Fruit fly (Drosophila melanogaster): ENCODE data around the gene GatC.

The GatC gene

dm6 chr2L:13838647-13839390 is 5.9 kb upstream of the GatC start (continued):
- TF ChIP-seq CG8089 (GFP tag; optimal IDR thresholded peaks at IDR 0.05) (peak; percentile 9), klu (GFP tag; IDR thresholded peaks at IDR 0.05) (no peak), gcm2 (GFP tag; optimal IDR thresholded peaks at IDR 0.05) (no peak), GATAe (GFP tag; conservative IDR thresholded peaks at IDR 0.05) (no peak; the same call in 1 of the 2 replicates), CkIIα-i1 (GFP tag; IDR thresholded peaks at IDR 0.05) (no peak), run (tag; optimal IDR thresholded peaks at IDR 0.05) (no peak), CG11560 (tag; IDR thresholded peaks at IDR 0.05) (no peak), CG12942 (GFP tag; optimal IDR thresholded peaks at IDR 0.05) (peak; percentile 33), insv (GFP tag; optimal IDR thresholded peaks at IDR 0.05) (no peak), Bteb2 (GFP tag; optimal IDR thresholded peaks at IDR 0.05) (no peak), Sox102F (GFP tag; optimal IDR thresholded peaks at IDR 0.05) (no peak), CG13624 (GFP tag; optimal IDR thresholded peaks at IDR 0.05) (no peak), Elba2 (GFP tag; optimal IDR thresholded peaks at IDR 0.05) (no peak), CG11456 (GFP tag; IDR thresholded peaks at IDR 0.05) (no peak), CG7786 (GFP tag; optimal IDR thresholded peaks at IDR 0.05) (no peak), CG9609 (GFP tag; optimal IDR thresholded peaks at IDR 0.05) (no peak), CG14710 (tag; optimal IDR thresholded peaks at IDR 0.05) (no peak), ewg (GFP tag; optimal IDR thresholded peaks at IDR 0.05) (no peak), lilli (GFP tag; optimal IDR thresholded peaks at IDR 0.05) (no peak), so (GFP tag; IDR thresholded peaks at IDR 0.05) (no peak), gsb-n (tag; optimal IDR thresholded peaks at IDR 0.05) (peak; percentile 33), ken (GFP tag; IDR thresholded peaks at IDR 0.05) (0 out of 3 replicates have a peak, but pooled peaks have one; percentile 6), CG34422 (GFP tag; IDR thresholded peaks at IDR 0.05) (no peak; the same call in 2 of the 3 replicates), gsb (GFP tag; IDR thresholded peaks at IDR 0.05) (no peak), tx (GFP tag; optimal IDR thresholded peaks at IDR 0.05) (no peak), CG4404 (GFP tag; IDR thresholded peaks at IDR 0.05) (no peak), Chrac-16 (GFP tag; optimal IDR thresholded peaks at IDR 0.05) (no peak), br (optimal IDR thresholded peaks at IDR 0.05) (no peak), org-1 (GFP tag; optimal IDR thresholded peaks at IDR 0.05) (no peak), CG18599 (GFP tag; optimal IDR thresholded peaks at IDR 0.05) (no peak), crc (GFP tag; optimal IDR thresholded peaks at IDR 0.05) (no peak), ATbp (GFP tag; optimal IDR thresholded peaks at IDR 0.05) (peak; percentile 67), CG5180 (GFP tag; optimal IDR thresholded peaks at IDR 0.05) (no peak), Spps (tag; optimal IDR thresholded peaks at IDR 0.05) (no peak), HLH3B (GFP tag; IDR thresholded peaks at IDR 0.05) (peak; percentile 12; the same call in 1 of the 2 replicates), CG9727 (GFP tag; optimal IDR thresholded peaks at IDR 0.05) (peak; percentile 33), Nf-YB (GFP tag; optimal IDR thresholded peaks at IDR 0.05) (no peak), CrebB (tag; optimal IDR thresholded peaks at IDR 0.05) (no peak), zfh2 (GFP tag; optimal IDR thresholded peaks at IDR 0.05) (no peak), CG2199 (GFP tag; IDR thresholded peaks at IDR 0.05) (0 out of 3 replicates have a peak, but pooled peaks have one; percentile 18), cad (GFP tag; optimal IDR thresholded peaks at IDR 0.05) (no peak), CG10543 (GFP tag; optimal IDR thresholded peaks at IDR 0.05) (peak; percentile 0), CG1024 (GFP tag; IDR thresholded peaks at IDR 0.05) (no peak), CG15601 (tag; optimal IDR thresholded peaks at IDR 0.05) (peak; percentile 9), CG31365 (tag; optimal IDR thresholded peaks at IDR 0.05) (no peak), Sry-δ (GFP tag; optimal IDR thresholded peaks at IDR 0.05) (no peak), CG12236 (GFP tag; optimal IDR thresholded peaks at IDR 0.05) (no peak), esg (GFP tag; conservative IDR thresholded peaks at IDR 0.05) (no peak), CG14441 (GFP tag; IDR thresholded peaks at IDR 0.05) (peak; percentile 19; the same call in 1 of the 2 replicates), CG32532 (GFP tag; IDR thresholded peaks at IDR 0.05) (peak; percentile 29; the same call in 1 of the 2 replicates), Fer3 (tag; optimal IDR thresholded peaks at IDR 0.05) (peak; percentile 8)
